Worm (Caenorhabditis elegans): ENCODE data around the gene sre-48.
A peak's percentile ranks its signal among the peaks of the same experiment; 100 is the strongest.

Gene sre-48

ce11 chrII:13962319-13962718 lies 17.4 kb downstream of the sre-48 start, which contains the start of gene rpi-1:
Gene rpi-1 (minus strand): TSS chrII:13962419.
- TF ChIP-seq nhr-77 (tag; optimal IDR thresholded peaks at IDR 0.05) (no peak), egl-13 (tag; optimal IDR thresholded peaks at IDR 0.05) (no peak), rnt-1 (tag; optimal IDR thresholded peaks at IDR 0.05) (no peak), skn-1 (tag; optimal IDR thresholded peaks at IDR 0.05) (no peak), C34B4.2 (tag; optimal IDR thresholded peaks at IDR 0.05) (no peak), nhr-90 (tag; optimal IDR thresholded peaks at IDR 0.05; ENCODE audit: poor library complexity) (no peak), C16A3.4 (tag; optimal IDR thresholded peaks at IDR 0.05) (no peak), ztf-4 (tag; optimal IDR thresholded peaks at IDR 0.05) (no peak), blmp-1 (tag; optimal IDR thresholded peaks at IDR 0.05) (no peak), lir-3 (tag; optimal IDR thresholded peaks at IDR 0.05; ENCODE audit: poor library complexity) (no peak), alr-1 (tag; optimal IDR thresholded peaks at IDR 0.05; ENCODE audit: borderline replicate concordance) (no peak), sup-37 (GFP tag; optimal IDR thresholded peaks at IDR 0.05) (no peak), ceh-88 (GFP tag; IDR thresholded peaks at IDR 0.05) (no peak)

ce11 chrII:13961567-13961966 lies 18.1 kb downstream of the sre-48 start:
- TF ChIP-seq sox-4 (tag; optimal IDR thresholded peaks at IDR 0.05) (no peak), nhr-85 (tag) (peak; percentile 14)

ce11 chrII:13958359-13958758 lies 21.3 kb downstream of the sre-48 start:
- TF ChIP-seq lsy-2 (tag; optimal IDR thresholded peaks at IDR 0.05) (peak; percentile 5 to 22), egl-13 (tag; optimal IDR thresholded peaks at IDR 0.05) (no peak), elt-2 (tag; optimal IDR thresholded peaks at IDR 0.05) (peak; percentile 36), ceh-8 (GFP tag; optimal IDR thresholded peaks at IDR 0.05) (no peak), nhr-237 (tag; optimal IDR thresholded peaks at IDR 0.05) (no peak), nhr-71 (tag; optimal IDR thresholded peaks at IDR 0.05) (peak; percentile 25), nhr-85 (tag) (peak; percentile 23), jun-1 (tag; optimal IDR thresholded peaks at IDR 0.05) (no peak), lin-35 (GFP tag; optimal IDR thresholded peaks at IDR 0.05) (peak in 1 of 2 experiments; percentile 44), dpl-1 (GFP tag; optimal IDR thresholded peaks at IDR 0.05) (peak in 1 of 3 experiments; percentile 38), lin-14 (GFP tag; optimal IDR thresholded peaks at IDR 0.05) (peak; percentile 23)

ce11 chrII:13957437-13957836 lies 22.2 kb downstream of the sre-48 start, which contains the start of gene zip-3:
Gene zip-3 (minus strand): TSS chrII:13957457.
- TF ChIP-seq sox-4 (tag; optimal IDR thresholded peaks at IDR 0.05), result no peak
- TF ChIP-seq nhr-19 (GFP tag; conservative IDR thresholded peaks at IDR 0.05), result no peak
- no peak for TF ChIP-seq nhr-47 (tag; optimal IDR thresholded peaks at IDR 0.05)
- TF ChIP-seq mab-9 (GFP tag; IDR thresholded peaks at IDR 0.05), result no peak
- no peak for TF ChIP-seq lsy-2 (tag; optimal IDR thresholded peaks at IDR 0.05)
- TF ChIP-seq unc-98 (GFP tag; IDR thresholded peaks at IDR 0.05), result no peak
- no peak for TF ChIP-seq sup-37 (GFP tag; optimal IDR thresholded peaks at IDR 0.05)
- peak; percentile 56 for TF ChIP-seq elt-2 (tag; optimal IDR thresholded peaks at IDR 0.05)

ce11 chrII:13956529-13956928 lies 23.2 kb downstream of the sre-48 start:
- TF ChIP-seq elt-3 (tag; optimal IDR thresholded peaks at IDR 0.05) (no peak), elt-2 (tag; optimal IDR thresholded peaks at IDR 0.05) (peak; percentile 89), grh-1 (GFP tag; IDR thresholded peaks at IDR 0.05) (no peak), vab-15 (tag; optimal IDR thresholded peaks at IDR 0.05) (no peak), lin-35 (GFP tag; optimal IDR thresholded peaks at IDR 0.05) (peak in 1 of 2 experiments; percentile 38), ceh-8 (GFP tag; optimal IDR thresholded peaks at IDR 0.05) (no peak), nhr-20 (tag; optimal IDR thresholded peaks at IDR 0.05) (peak; percentile 20), alr-1 (tag; optimal IDR thresholded peaks at IDR 0.05; ENCODE audit: borderline replicate concordance) (no peak), snu-23 (GFP tag; optimal IDR thresholded peaks at IDR 0.05) (no peak), pax-3 (tag; optimal IDR thresholded peaks at IDR 0.05) (no peak), skn-1 (tag; optimal IDR thresholded peaks at IDR 0.05) (no peak), nhr-12 (tag; optimal IDR thresholded peaks at IDR 0.05) (no peak), pag-3 (tag; optimal IDR thresholded peaks at IDR 0.05; ENCODE audit: borderline replicate concordance, insufficient read depth) (no peak), fos-1 (tag; optimal IDR thresholded peaks at IDR 0.05) (no peak), Y116A8C.19 (tag; optimal IDR thresholded peaks at IDR 0.05; ENCODE audit: borderline replicate concordance) (no peak), snpc-4 (tag; optimal IDR thresholded peaks at IDR 0.05) (no peak), nhr-90 (tag; optimal IDR thresholded peaks at IDR 0.05; ENCODE audit: poor library complexity) (no peak), aha-1 (tag; optimal IDR thresholded peaks at IDR 0.05) (no peak), unc-62 (GFP tag; optimal IDR thresholded peaks at IDR 0.05) (no peak), aly-2 (tag; optimal IDR thresholded peaks at IDR 0.05) (no peak), nhr-28 (tag; optimal IDR thresholded peaks at IDR 0.05) (no peak), nhr-76 (tag; optimal IDR thresholded peaks at IDR 0.05) (no peak)

Data from whole organism, L1 larva.